Fruit fly (Drosophila melanogaster): ENCODE results near the gene peng.

DNA sequence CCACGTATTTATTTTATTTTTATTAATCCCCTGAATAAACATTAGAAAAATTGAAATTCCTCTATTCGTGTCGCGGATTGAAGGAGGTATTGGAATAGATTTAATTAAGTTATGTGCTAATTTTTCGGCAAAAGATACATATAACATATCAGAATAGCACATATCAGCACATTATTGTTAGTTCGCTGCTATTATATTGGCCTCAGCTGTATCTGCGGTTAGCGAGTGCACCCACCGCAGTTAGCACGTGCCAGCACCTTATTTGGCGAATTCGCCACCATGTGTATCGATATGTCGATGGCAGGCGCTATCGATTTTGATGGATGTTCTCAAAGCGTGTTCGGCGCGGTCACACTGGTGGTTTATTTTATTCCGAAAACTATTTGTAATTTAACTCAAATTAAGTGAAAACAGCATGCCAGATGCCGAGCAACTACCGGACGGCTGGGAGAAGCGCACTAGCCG is 4.6 kb downstream of the peng start, which contains the start of gene dod:
- no peak for TF ChIP-seq usp (GFP tag; optimal IDR thresholded peaks at IDR 0.05)
- no peak for TF ChIP-seq pan (optimal IDR thresholded peaks at IDR 0.05)
- TF ChIP-seq EcR (GFP tag; optimal IDR thresholded peaks at IDR 0.05), result no peak
- no peak for TF ChIP-seq psq (optimal IDR thresholded peaks at IDR 0.05)
- TF ChIP-seq Dll (optimal IDR thresholded peaks at IDR 0.05), result no peak
